Fruit fly (Drosophila melanogaster): Measurements from ENCODE around the gene CG9213.

The CG9213 gene

DNA sequence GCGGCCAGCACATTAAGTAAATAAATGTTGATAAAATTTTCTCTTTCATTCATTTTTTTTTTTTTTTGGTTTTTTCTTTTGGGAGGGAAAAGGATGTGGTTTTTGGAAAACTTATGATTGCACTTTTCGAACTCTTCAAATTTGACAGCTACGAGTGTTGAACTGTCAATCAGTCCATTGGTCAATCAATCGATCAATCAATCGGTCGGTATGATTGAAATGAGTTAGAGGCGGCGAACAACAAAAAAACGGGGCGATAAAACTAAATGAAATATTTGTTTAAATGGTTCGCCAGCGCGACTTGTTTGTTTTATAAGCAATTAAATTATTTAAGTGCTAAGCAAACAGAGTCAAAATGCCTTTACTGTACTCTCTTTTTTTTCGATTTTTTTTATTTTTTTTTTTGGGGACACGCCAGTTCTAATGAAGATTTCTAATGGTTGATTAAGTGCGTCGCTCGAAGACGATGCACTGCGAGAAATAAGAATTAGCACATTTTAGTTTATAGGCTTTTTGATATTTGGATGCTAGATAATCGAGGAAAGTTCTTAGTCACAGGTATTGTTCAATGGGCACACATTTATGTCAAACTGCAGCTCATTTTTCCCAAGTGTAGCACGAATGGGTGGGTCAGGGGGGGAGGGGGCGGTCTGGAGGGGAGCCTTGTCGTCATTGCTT is 44.8 kb upstream of the CG9213 start (continued):
- no peak for TF ChIP-seq Hr38 (GFP tag; optimal IDR thresholded peaks at IDR 0.05)
- TF ChIP-seq Hr4 (GFP tag; optimal IDR thresholded peaks at IDR 0.05), result peak; percentile 13
- no peak for TF ChIP-seq CG10669 (GFP tag; optimal IDR thresholded peaks at IDR 0.05)
- no peak for TF ChIP-seq CG6854 (GFP tag; optimal IDR thresholded peaks at IDR 0.05)
- peak; percentile 8 for TF ChIP-seq CG4318 (GFP tag; optimal IDR thresholded peaks at IDR 0.05)
- TF ChIP-seq net (GFP tag; optimal IDR thresholded peaks at IDR 0.05), result no peak
- TF ChIP-seq CG6276 (GFP tag; optimal IDR thresholded peaks at IDR 0.05), result no peak
- peak; percentile 38; the same call in 1 of the 2 replicates for TF ChIP-seq CG15336 (GFP tag; IDR thresholded peaks at IDR 0.05)
- TF ChIP-seq CG16779 (tag; optimal IDR thresholded peaks at IDR 0.05), result no peak
- TF ChIP-seq svp (GFP tag), result no peak
- TF ChIP-seq Hr39 (GFP tag; optimal IDR thresholded peaks at IDR 0.05), result peak; percentile 31
- no peak for TF ChIP-seq CG9139 (GFP tag; optimal IDR thresholded peaks at IDR 0.05)
- no peak for TF ChIP-seq acj6 (GFP tag; optimal IDR thresholded peaks at IDR 0.05)
- TF ChIP-seq CG6163 (GFP tag; IDR thresholded peaks at IDR 0.05), result peak; percentile 62; the same call in 1 of the 3 replicates
- TF ChIP-seq esn (GFP tag; optimal IDR thresholded peaks at IDR 0.05), result peak; percentile 23
- no peak for TF ChIP-seq lz (GFP tag; optimal IDR thresholded peaks at IDR 0.05)
- TF ChIP-seq dsx (GFP tag; optimal IDR thresholded peaks at IDR 0.05; ENCODE audit: poor library complexity, severe bottlenecking), result no peak
- no peak for TF ChIP-seq salr (GFP tag; optimal IDR thresholded peaks at IDR 0.05)
- no peak for TF ChIP-seq Smox (GFP tag; optimal IDR thresholded peaks at IDR 0.05)
- 0 out of 2 replicates have a peak, but pooled peaks have one; percentile 18 for TF ChIP-seq CG11294 (GFP tag; IDR thresholded peaks at IDR 0.05)
- TF ChIP-seq cyc (GFP tag; optimal IDR thresholded peaks at IDR 0.05), result peak; percentile 9
- TF ChIP-seq Ets96B (tag; optimal IDR thresholded peaks at IDR 0.05), result no peak
- peak; percentile 37 for TF ChIP-seq Eip78C (GFP tag)

DNA sequence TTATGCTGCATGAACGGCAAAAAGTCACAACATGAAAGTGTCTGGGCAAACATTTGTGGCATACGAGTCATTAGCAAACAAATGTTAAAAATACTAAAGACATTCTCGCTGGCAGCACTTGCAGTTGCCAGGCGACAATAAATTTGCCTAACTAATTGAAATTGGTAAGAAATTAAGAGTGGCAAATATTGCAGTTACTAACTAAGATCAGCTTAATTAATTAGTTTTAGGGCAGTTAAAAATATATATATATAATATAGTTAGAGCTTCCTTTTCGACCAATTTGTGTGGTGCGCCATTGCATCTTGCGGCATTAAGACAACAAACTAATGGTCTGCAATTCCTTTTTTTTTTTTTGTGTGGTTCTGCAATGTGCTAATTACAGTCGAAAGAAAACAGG is 43.6 kb upstream of the CG9213 start:
- TF ChIP-seq CG10631 (GFP tag; optimal IDR thresholded peaks at IDR 0.05), result peak; percentile 46
- peak; percentile 3 for TF ChIP-seq CG4318 (GFP tag; optimal IDR thresholded peaks at IDR 0.05)
- no peak for TF ChIP-seq cyc (GFP tag; optimal IDR thresholded peaks at IDR 0.05)
- TF ChIP-seq Hr38 (GFP tag; optimal IDR thresholded peaks at IDR 0.05), result no peak
- TF ChIP-seq CG6792 (GFP tag; optimal IDR thresholded peaks at IDR 0.05), result no peak
- TF ChIP-seq CG8119 (GFP tag; IDR thresholded peaks at IDR 0.05), result peak; percentile 82
- no peak for TF ChIP-seq CG3032 (tag; optimal IDR thresholded peaks at IDR 0.05)
- TF ChIP-seq CG7368 (GFP tag; optimal IDR thresholded peaks at IDR 0.05), result no peak
- TF ChIP-seq ss (GFP tag; optimal IDR thresholded peaks at IDR 0.05), result no peak
- TF ChIP-seq Smox (GFP tag; optimal IDR thresholded peaks at IDR 0.05), result peak; percentile 35
- TF ChIP-seq acj6 (GFP tag; optimal IDR thresholded peaks at IDR 0.05), result peak; percentile 42
- TF ChIP-seq OdsH (GFP tag; optimal IDR thresholded peaks at IDR 0.05), result peak; percentile 53
- TF ChIP-seq CG16779 (tag; optimal IDR thresholded peaks at IDR 0.05), result no peak
- no peak for TF ChIP-seq CG8319 (GFP tag; optimal IDR thresholded peaks at IDR 0.05)
- TF ChIP-seq Sox14 (GFP tag; optimal IDR thresholded peaks at IDR 0.05), result peak; percentile 34
- TF ChIP-seq dsx (GFP tag; optimal IDR thresholded peaks at IDR 0.05; ENCODE audit: poor library complexity, severe bottlenecking), result no peak
- TF ChIP-seq Ets96B (tag; optimal IDR thresholded peaks at IDR 0.05), result peak; percentile 14
- peak; percentile 6 for TF ChIP-seq CG10669 (GFP tag; optimal IDR thresholded peaks at IDR 0.05)
- peak; percentile 49 for TF ChIP-seq Hr4 (GFP tag; optimal IDR thresholded peaks at IDR 0.05)
- peak; percentile 6 for TF ChIP-seq Lpt (GFP tag; optimal IDR thresholded peaks at IDR 0.05)
- TF ChIP-seq CG6808 (GFP tag; optimal IDR thresholded peaks at IDR 0.05), result no peak
- peak; percentile 80 for TF ChIP-seq CG15336 (GFP tag; IDR thresholded peaks at IDR 0.05)
- peak; percentile 26 for TF ChIP-seq CG8632 (GFP tag; optimal IDR thresholded peaks at IDR 0.05)
- TF ChIP-seq spab (GFP tag; optimal IDR thresholded peaks at IDR 0.05), result no peak
- peak; percentile 88 for TF ChIP-seq eg (GFP tag; IDR thresholded peaks at IDR 0.05)
- peak; percentile 66 for TF ChIP-seq CG6276 (GFP tag; optimal IDR thresholded peaks at IDR 0.05)
- TF ChIP-seq Eip75B (GFP tag; optimal IDR thresholded peaks at IDR 0.05), result peak; percentile 3
- peak; percentile 44 for TF ChIP-seq Sox102F (GFP tag; optimal IDR thresholded peaks at IDR 0.05)
- no peak for TF ChIP-seq fd85E (GFP tag; optimal IDR thresholded peaks at IDR 0.05)
- no peak for TF ChIP-seq CG31627 (GFP tag; optimal IDR thresholded peaks at IDR 0.05)
- no peak for TF ChIP-seq Sox15 (GFP tag; optimal IDR thresholded peaks at IDR 0.05)
- no peak for TF ChIP-seq Hr39 (GFP tag; optimal IDR thresholded peaks at IDR 0.05)
- TF ChIP-seq salr (GFP tag; optimal IDR thresholded peaks at IDR 0.05), result no peak
- TF ChIP-seq CG6163 (GFP tag; IDR thresholded peaks at IDR 0.05), result peak; percentile 87
- no peak for TF ChIP-seq CG1621 (tag; optimal IDR thresholded peaks at IDR 0.05)
- TF ChIP-seq CG6854 (GFP tag; optimal IDR thresholded peaks at IDR 0.05), result no peak
- TF ChIP-seq CG11902 (GFP tag; optimal IDR thresholded peaks at IDR 0.05), result no peak
- peak; percentile 65 for TF ChIP-seq svp (GFP tag)
- TF ChIP-seq vri (GFP tag; optimal IDR thresholded peaks at IDR 0.05), result peak; percentile 2
- TF ChIP-seq lz (GFP tag; optimal IDR thresholded peaks at IDR 0.05), result peak; percentile 17
- no peak for TF ChIP-seq Ets21C (GFP tag; optimal IDR thresholded peaks at IDR 0.05)
